Worm (Caenorhabditis elegans) whole organism, L3 larva: Measurements from ENCODE around the gene Y57G11B.6.

Experiments used
- R02D3.7 ChIP-seq: fragments of 150-350 bp; optimal IDR thresholded peaks from 2 replicates; lab custom pipeline; 2014; ENCODE audit warnings: missing biosample characterization, missing genetic modification characterization
- ZK546.5 ChIP-seq: sonication (generic microtip); optimal IDR thresholded peaks from 2 replicates; lab custom pipeline; 2017; ENCODE audit warnings: missing biosample characterization, missing genetic modification characterization
- ama-1 ChIP-seq: fragments of 150-350 bp; optimal IDR thresholded peaks from 2 replicates; lab custom pipeline; 2018
- ceh-28 ChIP-seq: fragments of 150-350 bp; optimal IDR thresholded peaks from 2 replicates; lab custom pipeline; 2014; ENCODE audit warnings: missing biosample characterization, missing genetic modification reagents, missing genetic modification characterization
- ceh-82 ChIP-seq: fragments of 150-350 bp; optimal IDR thresholded peaks from 2 replicates; lab custom pipeline; 2014; ENCODE audit warnings: missing biosample characterization, missing genetic modification characterization
- ceh-9 ChIP-seq: sonication (generic microtip); optimal IDR thresholded peaks from 2 replicates; lab custom pipeline; 2018; ENCODE audit warnings: missing biosample characterization, missing genetic modification characterization
- daf-12 ChIP-seq: fragments of 150-350 bp; optimal IDR thresholded peaks from 2 replicates; lab custom pipeline; 2014; ENCODE audit warnings: missing biosample characterization, missing genetic modification reagents, missing genetic modification characterization
- egl-27 ChIP-seq: sonication (generic microtip); optimal IDR thresholded peaks from 4 replicates; lab custom pipeline; 2017; ENCODE audit warnings: missing biosample characterization, missing genetic modification reagents, missing genetic modification characterization
- egl-5 ChIP-seq: fragments of 150-350 bp; optimal IDR thresholded peaks from 2 replicates; lab custom pipeline; 2017; ENCODE audit warnings: missing biosample characterization, missing genetic modification reagents, missing genetic modification characterization, inconsistent platforms
- elt-1 ChIP-seq: fragments of 150-350 bp; optimal IDR thresholded peaks from 2 replicates; lab custom pipeline; 2014; ENCODE audit warnings: missing biosample characterization, missing genetic modification characterization
- elt-2 ChIP-seq: sonication (generic microtip); optimal IDR thresholded peaks from 2 replicates; lab custom pipeline; 2016; ENCODE audit warnings: missing genetic modification reagents, mild to moderate bottlenecking, missing genetic modification characterization, missing compliant biosample characterization
- elt-3 ChIP-seq, 3 experiments: fragments of 150-350 bp in 1 of 3; sonication (generic microtip) in 2 of 3; optimal IDR thresholded peaks; 2 replicates in 2 of 3; 4 replicates in 1 of 3; lab custom pipeline; 2014 to 2017; ENCODE audit warnings: missing biosample characterization in 3 of 3, missing genetic modification characterization in 3 of 3
- eor-1 ChIP-seq, 2 experiments: fragments of 150-350 bp; optimal IDR thresholded peaks; 2 replicates each; lab custom pipeline; 2014 to 2018; ENCODE audit warnings: missing biosample characterization in 2 of 2, missing genetic modification characterization in 2 of 2
- fkh-10 ChIP-seq: sonication (generic microtip); optimal IDR thresholded peaks from 2 replicates; lab custom pipeline; 2017; ENCODE audit warnings: missing biosample characterization, missing genetic modification reagents, missing genetic modification characterization
- fkh-2 ChIP-seq: fragments of 150-350 bp; optimal IDR thresholded peaks from 2 replicates; lab custom pipeline; 2014; ENCODE audit warnings: missing biosample characterization, missing genetic modification reagents, missing genetic modification characterization
- fos-1 ChIP-seq: fragments of 150-350 bp; optimal IDR thresholded peaks from 2 replicates; lab custom pipeline; 2014; ENCODE audit warnings: missing biosample characterization, missing genetic modification characterization
- hmg-11 ChIP-seq: sonication (generic microtip); optimal IDR thresholded peaks from 2 replicates; lab custom pipeline; 2016; ENCODE audit warnings: missing genetic modification characterization, missing compliant biosample characterization
- jun-1 ChIP-seq: fragments of 150-350 bp; optimal IDR thresholded peaks from 2 replicates; lab custom pipeline; 2014; ENCODE audit warnings: missing biosample characterization, missing genetic modification reagents, missing genetic modification characterization
- lin-15B ChIP-seq: fragments of 150-350 bp; optimal IDR thresholded peaks from 2 replicates; lab custom pipeline; 2014; ENCODE audit warnings: missing biosample characterization, missing genetic modification characterization
- lsy-12 ChIP-seq: sonication (generic microtip); optimal IDR thresholded peaks from 2 replicates; lab custom pipeline; 2016; ENCODE audit warnings: mild to moderate bottlenecking, missing genetic modification characterization, missing compliant biosample characterization
- mml-1 ChIP-seq: fragments of 150-350 bp; sonication (generic microtip); optimal IDR thresholded peaks from 3 replicates; lab custom pipeline; 2014; ENCODE audit warnings: missing biosample characterization, missing genetic modification characterization
- nfya-1 ChIP-seq: sonication (generic microtip); optimal IDR thresholded peaks from 2 replicates; lab custom pipeline; 2017; ENCODE audit warnings: missing genetic modification characterization, mild to moderate bottlenecking, missing compliant biosample characterization, antibody characterized with exemption, moderate library complexity; ENCODE audit not compliant: insufficient read depth
- nhr-11 ChIP-seq: fragments of 150-350 bp; optimal IDR thresholded peaks from 2 replicates; lab custom pipeline; 2014; ENCODE audit warnings: missing biosample characterization, missing genetic modification characterization
- nhr-12 ChIP-seq: fragments of 150-350 bp; optimal IDR thresholded peaks from 2 replicates; lab custom pipeline; 2014; ENCODE audit warnings: missing biosample characterization, missing genetic modification characterization
- nhr-23 ChIP-seq: fragments of 150-350 bp; optimal IDR thresholded peaks from 2 replicates; lab custom pipeline; 2014; ENCODE audit warnings: missing biosample characterization, missing genetic modification reagents, missing genetic modification characterization
- nhr-25 ChIP-seq: sonication (generic microtip); optimal IDR thresholded peaks from 2 replicates; lab custom pipeline; 2017; ENCODE audit warnings: missing biosample characterization, missing genetic modification characterization
- nhr-28 ChIP-seq: fragments of 150-350 bp; optimal IDR thresholded peaks from 2 replicates; lab custom pipeline; 2014; ENCODE audit warnings: missing biosample characterization, missing genetic modification characterization
- nhr-43 ChIP-seq: sonication (generic microtip); optimal IDR thresholded peaks from 2 replicates; lab custom pipeline; 2016; ENCODE audit warnings: mild to moderate bottlenecking, missing genetic modification characterization, missing compliant biosample characterization; ENCODE audit not compliant: poor library complexity, severe bottlenecking
- nhr-67 ChIP-seq: fragments of 150-350 bp; optimal IDR thresholded peaks from 2 replicates; lab custom pipeline; 2014; ENCODE audit warnings: missing biosample characterization, missing genetic modification characterization
- nhr-76 ChIP-seq: fragments of 150-350 bp; sonication (generic microtip); optimal IDR thresholded peaks from 5 replicates; lab custom pipeline; 2014; ENCODE audit warnings: missing biosample characterization, missing genetic modification characterization
- nhr-77 ChIP-seq: fragments of 150-350 bp; optimal IDR thresholded peaks from 2 replicates; lab custom pipeline; 2014; ENCODE audit warnings: missing biosample characterization, missing genetic modification characterization
- pha-4 ChIP-seq: fragments of 150-350 bp; optimal IDR thresholded peaks from 2 replicates; lab custom pipeline; 2014; ENCODE audit warnings: missing biosample characterization, missing genetic modification reagents, missing genetic modification characterization
- pqm-1 ChIP-seq: fragments of 150-350 bp; optimal IDR thresholded peaks from 2 replicates; lab custom pipeline; 2017; ENCODE audit warnings: missing biosample characterization, missing genetic modification characterization, inconsistent platforms
- sea-2 ChIP-seq: fragments of 150-350 bp; sonication (generic microtip); optimal IDR thresholded peaks from 4 replicates; lab custom pipeline; 2014; ENCODE audit warnings: missing biosample characterization, missing genetic modification reagents, missing genetic modification characterization
- skn-1 ChIP-seq: fragments of 150-350 bp; optimal IDR thresholded peaks from 2 replicates; lab custom pipeline; 2014; ENCODE audit warnings: missing biosample characterization, missing genetic modification characterization
- snpc-4 ChIP-seq: fragments of 150-350 bp; optimal IDR thresholded peaks from 2 replicates; lab custom pipeline; 2014; ENCODE audit warnings: missing biosample characterization, missing genetic modification characterization
- unc-39 ChIP-seq: sonication (generic microtip); optimal IDR thresholded peaks from 4 replicates; lab custom pipeline; 2017; ENCODE audit warnings: missing biosample characterization, missing genetic modification characterization
- unc-62 ChIP-seq: fragments of 150-350 bp; sonication (generic microtip); optimal IDR thresholded peaks from 4 replicates; lab custom pipeline; 2014; ENCODE audit warnings: missing biosample characterization, missing genetic modification reagents, missing genetic modification characterization
- ztf-4 ChIP-seq: fragments of 150-350 bp; optimal IDR thresholded peaks from 2 replicates; lab custom pipeline; 2014; ENCODE audit warnings: missing biosample characterization, missing genetic modification characterization

Gene Y57G11B.6

DNA sequence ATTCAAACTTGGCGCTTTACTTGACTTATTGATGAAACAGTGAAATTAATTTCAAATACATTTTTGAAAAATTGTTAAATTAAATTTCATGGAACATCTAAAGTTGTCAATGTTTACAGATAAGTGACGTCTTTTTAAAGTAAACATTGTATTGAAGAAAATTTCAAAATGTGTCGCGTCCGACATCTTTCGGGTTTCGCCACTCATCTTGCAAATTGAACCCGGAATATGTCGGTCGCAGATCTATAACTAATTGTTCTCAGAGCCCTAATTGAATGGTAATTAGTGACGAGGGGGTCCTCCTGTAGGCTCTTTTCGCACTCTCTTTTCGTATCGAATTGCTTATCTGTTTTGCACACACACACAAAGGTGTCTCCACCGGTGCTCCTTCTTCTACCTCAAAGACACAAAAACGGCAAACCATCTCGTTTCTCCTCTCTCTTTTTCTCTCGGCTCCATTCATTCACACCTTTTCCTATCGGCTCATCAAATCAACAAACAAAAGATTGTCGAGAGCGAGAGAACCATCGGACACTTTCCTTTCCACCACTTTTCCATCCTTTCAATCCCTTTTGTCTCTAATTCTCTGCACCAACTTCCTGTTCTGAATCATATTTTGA lies 8.1 kb upstream of the Y57G11B.6 start:
- no peak for TF ChIP-seq ceh-82 (tag; lab: Kevin White, UChicago)
- no peak for TF ChIP-seq fos-1 (tag; lab: Kevin White, UChicago)
- no peak for TF ChIP-seq unc-62 (GFP tag; lab: Kevin White, UChicago)
- no peak for TF ChIP-seq egl-27 (tag; lab: Kevin White, UChicago)
- TF ChIP-seq fkh-2 (tag; lab: Kevin White, UChicago), result no peak
- TF ChIP-seq fkh-10 (GFP tag; lab: Kevin White, UChicago), result no peak
- TF ChIP-seq ceh-28 (tag; lab: Kevin White, UChicago), result no peak
- TF ChIP-seq R02D3.7 (tag; lab: Kevin White, UChicago), result no peak
- TF ChIP-seq nhr-76 (tag; lab: Kevin White, UChicago), result no peak
- TF ChIP-seq skn-1 (tag; lab: Kevin White, UChicago), result no peak
- no peak for TF ChIP-seq nhr-23 (tag; lab: Kevin White, UChicago)
- no peak for TF ChIP-seq sea-2 (GFP tag; lab: Kevin White, UChicago)
- TF ChIP-seq unc-39 (tag; lab: Kevin White, UChicago), result no peak
- TF ChIP-seq nhr-25 (tag; lab: Kevin White, UChicago), result no peak
- TF ChIP-seq nhr-11 (tag; lab: Kevin White, UChicago), result no peak
- peak; percentile 3 for TF ChIP-seq snpc-4 (tag; lab: Kevin White, UChicago)
- TF ChIP-seq pha-4 (tag; lab: Kevin White, UChicago), result peak; percentile 34
- TF ChIP-seq nhr-12 (tag; lab: Kevin White, UChicago), result no peak
- TF ChIP-seq nhr-28 (tag; lab: Kevin White, UChicago), result no peak
- TF ChIP-seq hmg-11 (tag; lab: Kevin White, UChicago), result no peak
- no peak for TF ChIP-seq ZK546.5 (tag; lab: Kevin White, UChicago)
- TF ChIP-seq nhr-67 (tag; lab: Kevin White, UChicago), result no peak
- no peak for TF ChIP-seq ceh-9 (tag; lab: Kevin White, UChicago)
- no peak for TF ChIP-seq lin-15B
- TF ChIP-seq elt-3 (tag; optimal IDR thresholded peaks at IDR 0.05; lab: Kevin White, UChicago), result no peak
- TF ChIP-seq elt-2 (tag; lab: Kevin White, UChicago), result peak; percentile 50
- no peak for TF ChIP-seq daf-12 (tag; lab: Kevin White, UChicago)
- no peak for TF ChIP-seq nhr-77 (tag; lab: Kevin White, UChicago)
- TF ChIP-seq elt-1, result no peak
- TF ChIP-seq egl-5 (tag; lab: Kevin White, UChicago), result no peak
- no peak for TF ChIP-seq mml-1 (tag; lab: Kevin White, UChicago)
- peak; percentile 13 for TF ChIP-seq pqm-1 (tag; lab: Kevin White, UChicago)

DNA sequence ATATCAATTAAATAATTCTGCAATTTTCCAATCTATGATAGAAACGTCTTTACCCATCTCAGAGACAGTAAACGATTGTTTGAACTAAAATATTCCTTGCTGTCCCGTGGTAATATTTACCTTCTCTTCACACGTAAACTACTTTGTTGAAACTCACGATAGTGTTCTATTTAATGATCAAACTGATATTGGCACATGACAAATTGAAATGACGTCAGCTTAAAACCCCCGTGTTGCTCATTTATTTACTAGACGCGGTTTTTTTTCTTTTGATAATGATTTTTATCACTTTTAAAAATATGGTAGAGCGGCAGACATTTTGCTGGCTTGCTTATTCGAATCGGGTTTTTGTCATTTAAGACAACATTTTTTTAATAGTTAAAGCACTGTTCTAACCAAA lies 7.0 kb upstream of the Y57G11B.6 start:
- TF ChIP-seq ama-1 (lab: Kevin White, UChicago) (no peak), nhr-67 (tag; lab: Kevin White, UChicago) (no peak), nhr-11 (tag; lab: Kevin White, UChicago) (no peak), elt-3 (tag; optimal IDR thresholded peaks at IDR 0.05; lab: Kevin White, UChicago) (no peak), elt-2 (tag; lab: Kevin White, UChicago) (peak; percentile 83), nhr-25 (tag; lab: Kevin White, UChicago) (no peak), eor-1 (tag; optimal IDR thresholded peaks at IDR 0.05; lab: Kevin White, UChicago) (no peak), skn-1 (tag; lab: Kevin White, UChicago) (no peak), sea-2 (GFP tag; lab: Kevin White, UChicago) (no peak), ztf-4 (no peak), pqm-1 (tag; lab: Kevin White, UChicago) (peak; percentile 49), pha-4 (tag; lab: Kevin White, UChicago) (peak; percentile 79), nhr-77 (tag; lab: Kevin White, UChicago) (no peak), hmg-11 (tag; lab: Kevin White, UChicago) (no peak), snpc-4 (tag; lab: Kevin White, UChicago) (no peak), jun-1 (peak; percentile 15), lsy-12 (tag; lab: Kevin White, UChicago) (no peak)

DNA sequence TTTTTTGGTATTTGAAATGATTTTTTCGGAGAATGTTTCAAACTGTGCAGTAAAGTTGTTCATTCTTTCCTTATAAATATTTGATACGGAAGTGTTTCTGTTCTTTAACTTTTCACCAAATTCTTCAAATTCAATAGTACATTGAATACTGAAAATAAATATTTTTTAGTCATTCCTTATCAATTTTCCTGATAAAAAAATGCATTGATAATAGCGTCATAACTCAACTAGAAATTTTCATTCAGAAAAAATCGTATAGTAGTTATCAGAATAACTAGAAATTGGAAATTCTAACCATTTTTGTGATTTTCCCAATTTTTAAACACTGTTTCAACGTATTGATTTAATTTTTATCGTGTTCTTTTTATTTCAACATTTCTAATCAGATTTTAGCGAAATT lies 4.6 kb upstream of the Y57G11B.6 start:
- no peak for TF ChIP-seq egl-27 (tag; lab: Kevin White, UChicago)
- TF ChIP-seq elt-2 (tag; lab: Kevin White, UChicago), result peak; percentile 54
- TF ChIP-seq pha-4 (tag; lab: Kevin White, UChicago), result peak; percentile 32
- no peak for TF ChIP-seq nfya-1 (tag; lab: Kevin White, UChicago)
- TF ChIP-seq nhr-11 (tag; lab: Kevin White, UChicago), result no peak
- no peak for TF ChIP-seq nhr-43 (tag; lab: Kevin White, UChicago)
- TF ChIP-seq pqm-1 (tag; lab: Kevin White, UChicago), result peak; percentile 57
